Worm (Caenorhabditis elegans) whole organism, late embryonic: Measurements from ENCODE around the gene chil-6.

Experiments
- dve-1 ChIP-seq: sonication (generic microtip); optimal IDR thresholded peaks from 2 replicates; lab custom pipeline; 2017; ENCODE audit warnings: antibody characterized with exemption, mild to moderate bottlenecking, missing genetic modification characterization, missing compliant biosample characterization
- zip-5 ChIP-seq: sonication (generic microtip); optimal IDR thresholded peaks from 2 replicates; lab custom pipeline; 2016; ENCODE audit warnings: missing genetic modification characterization, missing compliant biosample characterization

DNA sequence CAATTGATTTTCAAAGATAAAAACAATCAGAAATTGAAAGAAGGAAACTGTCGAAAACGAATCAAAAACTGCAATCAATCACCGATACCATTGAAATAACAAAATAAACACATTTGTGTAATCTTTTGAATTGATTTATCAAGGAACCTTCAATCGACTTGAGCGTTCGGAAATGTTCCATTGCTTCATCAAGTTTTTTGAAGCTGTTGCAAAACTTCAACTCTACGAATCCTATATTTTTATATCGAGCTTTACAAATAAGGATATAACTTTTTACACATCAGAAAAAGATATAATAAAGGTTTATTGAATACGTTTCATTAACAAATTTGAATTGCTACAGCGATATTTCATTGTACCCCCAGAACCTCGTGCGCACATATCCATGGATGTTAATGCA, 15.3 kb upstream of the chil-6 start, which contains the start of gene chil-8:
- TF ChIP-seq zip-5 (no peak), dve-1 (tag; lab: Kevin White, UChicago) (no peak)
